Worm (Caenorhabditis elegans) whole organism, mixed stage, embryonic: ENCODE results near the gene bec-1.

Source experiments
- bed-3 ChIP-seq: fragments of 200-800 bp; sonication (Bioruptor generic); optimal IDR thresholded peaks from 3 replicates; lab custom pipeline; 2018; ENCODE audit warnings: mild to moderate bottlenecking, missing genetic modification characterization, moderate library complexity, missing compliant biosample characterization
- ceh-39 ChIP-seq: fragments of 150-350 bp; optimal IDR thresholded peaks from 2 replicates; lab custom pipeline; 2014; ENCODE audit warnings: missing biosample characterization, missing genetic modification characterization
- ceh-43 ChIP-seq: fragments of 200-800 bp; sonication (Bioruptor generic); optimal IDR thresholded peaks from 2 replicates; lab custom pipeline; 2018; ENCODE audit warnings: mild to moderate bottlenecking, missing genetic modification characterization, moderate library complexity, missing compliant biosample characterization
- drap-1 ChIP-seq: fragments of 200-800 bp; sonication (Bioruptor generic); optimal IDR thresholded peaks from 3 replicates; lab custom pipeline; 2018; ENCODE audit warnings: mild to moderate bottlenecking, missing genetic modification characterization, missing compliant biosample characterization
- elt-1 ChIP-seq: sonication (generic microtip); optimal IDR thresholded peaks from 2 replicates; lab custom pipeline; 2017; ENCODE audit warnings: missing genetic modification characterization, mild to moderate bottlenecking, missing compliant biosample characterization, antibody characterized with exemption, moderate library complexity, borderline replicate concordance; ENCODE audit not compliant: insufficient read depth
- elt-3 ChIP-seq: fragments of 150-350 bp; optimal IDR thresholded peaks from 2 replicates; lab custom pipeline; 2014; ENCODE audit warnings: missing biosample characterization, missing genetic modification characterization
- flh-1 ChIP-seq: fragments of 200-800 bp; sonication (Bioruptor generic); optimal IDR thresholded peaks from 2 replicates; lab custom pipeline; 2018; ENCODE audit warnings: mild to moderate bottlenecking, missing genetic modification characterization, moderate library complexity, missing compliant biosample characterization
- hlh-1 ChIP-seq: fragments of 150-350 bp; optimal IDR thresholded peaks from 2 replicates; lab custom pipeline; 2014; ENCODE audit warnings: missing biosample characterization, missing genetic modification reagents, missing genetic modification characterization
- lin-13 ChIP-seq: fragments of 150-350 bp; optimal IDR thresholded peaks from 2 replicates; lab custom pipeline; 2014; ENCODE audit warnings: missing biosample characterization, missing genetic modification characterization
- lsy-2 ChIP-seq: fragments of 150-350 bp; optimal IDR thresholded peaks from 2 replicates; lab custom pipeline; 2014; ENCODE audit warnings: missing biosample characterization, missing genetic modification characterization
- mls-2 ChIP-seq: sonication (generic microtip); optimal IDR thresholded peaks from 2 replicates; lab custom pipeline; 2016; ENCODE audit warnings: mild to moderate bottlenecking, missing genetic modification characterization, moderate library complexity, missing compliant biosample characterization
- nhr-12 ChIP-seq: fragments of 150-350 bp; optimal IDR thresholded peaks from 2 replicates; lab custom pipeline; 2014; ENCODE audit warnings: missing biosample characterization, missing genetic modification characterization
- nhr-2 ChIP-seq: fragments of 150-350 bp; optimal IDR thresholded peaks from 2 replicates; lab custom pipeline; 2014; ENCODE audit warnings: missing biosample characterization, missing genetic modification characterization
- nhr-237 ChIP-seq: fragments of 150-350 bp; optimal IDR thresholded peaks from 2 replicates; lab custom pipeline; 2014; ENCODE audit warnings: missing biosample characterization, missing genetic modification characterization
- nhr-28 ChIP-seq: fragments of 150-350 bp; optimal IDR thresholded peaks from 2 replicates; lab custom pipeline; 2014; ENCODE audit warnings: missing biosample characterization, missing genetic modification characterization
- nhr-76 ChIP-seq: sonication (generic microtip); optimal IDR thresholded peaks from 2 replicates; lab custom pipeline; 2017; ENCODE audit warnings: missing biosample characterization, missing genetic modification characterization
- pha-4 ChIP-seq: fragments of 150-350 bp; optimal IDR thresholded peaks from 2 replicates; lab custom pipeline; 2018; ENCODE audit warnings: missing biosample characterization, missing genetic modification reagents, missing genetic modification characterization
- sem-2 ChIP-seq: fragments of 200-800 bp; sonication (Bioruptor generic); optimal IDR thresholded peaks from 2 replicates; lab custom pipeline; 2018; ENCODE audit warnings: mild to moderate bottlenecking, missing genetic modification characterization, missing compliant biosample characterization
- sptf-1 ChIP-seq: sonication (generic microtip); optimal IDR thresholded peaks from 2 replicates; lab custom pipeline; 2017; ENCODE audit warnings: mild to moderate bottlenecking, missing genetic modification characterization, moderate library complexity, missing compliant biosample characterization
- tbx-8 ChIP-seq: fragments of 200-800 bp; sonication (Bioruptor generic); optimal IDR thresholded peaks from 2 replicates; lab custom pipeline; 2018; ENCODE audit warnings: mild to moderate bottlenecking, missing genetic modification characterization, moderate library complexity, missing compliant biosample characterization
- unc-120 ChIP-seq: sonication (generic microtip); optimal IDR thresholded peaks from 2 replicates; lab custom pipeline; 2017; ENCODE audit warnings: missing genetic modification characterization, missing compliant biosample characterization; ENCODE audit not compliant: poor library complexity, severe bottlenecking
- unc-39 ChIP-seq: fragments of 150-350 bp; optimal IDR thresholded peaks from 2 replicates; lab custom pipeline; 2014; ENCODE audit warnings: missing biosample characterization, missing genetic modification characterization
- unc-62 ChIP-seq: fragments of 150-350 bp; optimal IDR thresholded peaks from 2 replicates; lab custom pipeline; 2014; ENCODE audit warnings: missing biosample characterization, missing genetic modification reagents, missing genetic modification characterization
- zip-8 ChIP-seq: fragments of 150-350 bp; optimal IDR thresholded peaks from 2 replicates; lab custom pipeline; 2014; ENCODE audit warnings: missing biosample characterization, missing genetic modification characterization
- ztf-11 ChIP-seq: fragments of 150-350 bp; optimal IDR thresholded peaks from 2 replicates; lab custom pipeline; 2014; ENCODE audit warnings: missing biosample characterization, missing genetic modification characterization

The bec-1 gene

DNA sequence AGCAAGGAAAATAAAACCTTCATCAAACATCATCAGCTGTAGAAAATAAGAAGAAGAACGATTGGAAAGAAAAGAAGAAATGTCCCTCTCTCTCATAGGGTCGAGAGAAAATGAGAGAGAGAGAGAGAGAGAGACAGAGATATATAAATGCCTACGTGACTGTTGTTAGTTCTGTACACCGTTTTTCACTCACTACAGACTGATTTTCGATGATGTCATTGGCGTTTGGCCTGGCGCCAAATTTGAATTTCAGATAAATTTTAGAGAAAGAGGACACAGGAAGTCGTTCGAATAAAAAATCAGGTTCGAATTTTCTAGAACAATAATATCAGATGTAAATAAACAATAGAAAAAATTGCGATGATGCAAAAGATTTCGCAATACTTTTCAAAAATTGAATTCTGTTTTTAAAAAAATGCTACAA, 8.2 kb downstream of the bec-1 start:
- TF ChIP-seq sem-2 (GFP tag; lab: Kevin White, UChicago) (no peak), elt-3 (tag; lab: Kevin White, UChicago) (peak; percentile 16), unc-62 (GFP tag; lab: Kevin White, UChicago) (peak; percentile 47), nhr-237 (tag; lab: Kevin White, UChicago) (peak; percentile 86), nhr-28 (tag; lab: Kevin White, UChicago) (peak; percentile 67)
- TF ChIP-seq, all 35 proteins: peak for 4

DNA sequence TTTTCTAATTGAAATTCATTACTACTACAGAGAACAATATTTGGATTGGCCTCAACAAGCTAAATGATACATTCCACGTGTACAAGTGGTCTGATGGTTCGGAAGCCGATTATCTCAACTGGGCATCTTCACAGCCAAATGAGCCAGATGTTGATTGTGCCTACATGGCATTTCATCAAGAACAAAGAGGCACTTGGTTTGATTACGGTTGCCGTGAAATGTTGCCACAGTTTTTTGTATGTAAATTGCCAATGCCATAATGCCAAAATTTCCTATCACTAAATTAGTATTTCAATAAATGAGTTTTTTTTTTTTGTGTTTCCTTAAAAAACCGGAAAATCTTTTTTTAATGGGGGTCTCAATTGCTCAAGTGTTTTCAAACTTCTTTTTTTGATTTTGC, 9.5 kb downstream of the bec-1 start:
- TF ChIP-seq tbx-8, result no peak
- TF ChIP-seq drap-1 (GFP tag; lab: Kevin White, UChicago), result no peak
- no peak for TF ChIP-seq hlh-1
- TF ChIP-seq mls-2 (tag; lab: Kevin White, UChicago), result no peak
- no peak for TF ChIP-seq elt-1 (tag; lab: Kevin White, UChicago)
- TF ChIP-seq ceh-39 (tag; lab: Kevin White, UChicago), result no peak
- TF ChIP-seq sem-2 (GFP tag; lab: Kevin White, UChicago), result no peak
- TF ChIP-seq pha-4 (tag; lab: Kevin White, UChicago), result no peak
- no peak for TF ChIP-seq unc-120 (tag; lab: Kevin White, UChicago)
- no peak for TF ChIP-seq ztf-11
- TF ChIP-seq nhr-2 (tag; lab: Kevin White, UChicago), result no peak
- no peak for TF ChIP-seq unc-62 (GFP tag; lab: Kevin White, UChicago)

DNA sequence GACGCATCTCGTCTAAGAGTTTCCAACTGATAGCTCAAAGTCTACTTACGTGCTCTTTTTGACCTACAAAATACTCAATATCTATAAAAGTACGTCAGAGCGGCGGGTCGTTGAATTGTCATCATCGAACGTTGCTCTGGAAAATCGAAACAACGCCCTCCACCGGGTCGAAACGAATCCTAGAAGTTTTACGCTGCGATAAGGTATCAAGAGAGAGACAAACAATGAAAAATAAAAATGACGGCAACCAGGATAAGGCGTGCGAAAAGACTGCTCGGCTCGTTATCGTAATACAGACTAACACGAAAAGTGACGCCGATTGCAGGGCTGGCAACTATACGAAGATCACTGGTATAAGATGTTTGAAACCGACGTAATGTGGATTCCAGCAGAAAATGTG, 10.0 kb downstream of the bec-1 start:
- no peak for TF ChIP-seq lsy-2
- TF ChIP-seq elt-1 (tag; lab: Kevin White, UChicago), result no peak
- no peak for TF ChIP-seq pha-4 (tag; lab: Kevin White, UChicago)
- no peak for TF ChIP-seq zip-8 (tag; lab: Kevin White, UChicago)
- TF ChIP-seq nhr-12 (tag; lab: Kevin White, UChicago), result no peak
- TF ChIP-seq nhr-76 (tag; lab: Kevin White, UChicago), result no peak
- no peak for TF ChIP-seq flh-1 (GFP tag; lab: Kevin White, UChicago)
- no peak for TF ChIP-seq tbx-8

DNA sequence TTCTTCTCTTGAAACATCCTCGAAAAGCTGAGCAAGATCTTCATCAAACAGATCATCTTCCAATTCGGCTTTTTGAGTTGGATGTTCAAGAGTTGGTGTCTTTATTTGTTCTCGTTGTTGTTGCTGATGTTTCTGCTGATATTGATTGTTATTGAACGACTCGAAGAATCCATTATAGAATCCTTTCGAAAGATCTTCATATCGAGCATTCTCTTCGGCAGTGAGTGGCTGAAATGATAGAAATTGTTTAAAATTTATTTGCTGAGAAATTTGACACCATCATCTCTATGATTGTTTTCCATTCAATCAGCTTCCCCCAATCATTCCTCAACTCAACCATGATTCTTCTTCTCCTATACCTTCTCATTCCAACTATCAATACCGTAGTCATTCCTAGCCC, 10.6 kb downstream of the bec-1 start, which contains the start of gene clec-178:
clec-178 (plus strand) TSS at position 301 of the 400 bp plus-strand sequence.
- TF ChIP-seq lin-13 (tag; lab: Kevin White, UChicago) (no peak), zip-8 (tag; lab: Kevin White, UChicago) (no peak), bed-3 (no peak), flh-1 (GFP tag; lab: Kevin White, UChicago) (no peak), nhr-237 (tag; lab: Kevin White, UChicago) (no peak), unc-39 (tag; lab: Kevin White, UChicago) (no peak), ceh-43 (GFP tag; lab: Kevin White, UChicago) (no peak), nhr-28 (tag; lab: Kevin White, UChicago) (no peak), elt-1 (tag; lab: Kevin White, UChicago) (no peak), lsy-2 (no peak), mls-2 (tag; lab: Kevin White, UChicago) (no peak), hlh-1 (no peak)

DNA sequence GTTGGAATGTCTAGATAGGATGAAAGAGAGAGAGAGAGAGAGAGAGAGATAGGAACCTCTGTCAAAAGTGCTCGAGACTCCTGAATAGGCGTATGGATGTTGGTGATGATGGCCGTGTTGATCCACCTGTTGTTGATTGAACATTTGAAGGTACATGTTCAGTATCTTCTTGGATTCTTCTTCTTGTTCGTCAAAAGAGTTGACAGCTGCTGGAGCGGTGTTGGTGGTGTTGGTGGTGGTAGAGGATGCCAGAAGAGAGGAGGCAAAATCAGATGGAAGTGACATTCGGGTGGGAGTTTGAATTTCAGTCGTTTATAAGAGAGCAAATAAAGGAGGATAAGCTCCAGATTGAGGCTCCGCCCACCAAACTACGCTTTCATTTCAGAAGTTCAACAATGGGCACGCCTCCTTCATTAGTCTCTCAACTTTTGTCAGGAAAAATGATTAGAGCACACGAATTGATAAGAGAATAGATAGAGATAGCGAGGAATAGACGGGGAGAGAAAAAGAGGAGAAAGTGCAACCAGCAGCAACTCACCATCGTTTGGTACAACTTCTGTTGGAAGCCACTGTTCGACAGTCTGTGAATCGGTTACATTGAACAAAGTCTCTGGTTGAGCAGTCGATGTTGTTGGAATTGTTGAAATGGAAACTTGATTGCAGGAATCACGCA, 11.3 kb downstream of the bec-1 start:
- TF ChIP-seq mls-2 (tag; lab: Kevin White, UChicago) (no peak), sptf-1 (peak; percentile 22)

DNA sequence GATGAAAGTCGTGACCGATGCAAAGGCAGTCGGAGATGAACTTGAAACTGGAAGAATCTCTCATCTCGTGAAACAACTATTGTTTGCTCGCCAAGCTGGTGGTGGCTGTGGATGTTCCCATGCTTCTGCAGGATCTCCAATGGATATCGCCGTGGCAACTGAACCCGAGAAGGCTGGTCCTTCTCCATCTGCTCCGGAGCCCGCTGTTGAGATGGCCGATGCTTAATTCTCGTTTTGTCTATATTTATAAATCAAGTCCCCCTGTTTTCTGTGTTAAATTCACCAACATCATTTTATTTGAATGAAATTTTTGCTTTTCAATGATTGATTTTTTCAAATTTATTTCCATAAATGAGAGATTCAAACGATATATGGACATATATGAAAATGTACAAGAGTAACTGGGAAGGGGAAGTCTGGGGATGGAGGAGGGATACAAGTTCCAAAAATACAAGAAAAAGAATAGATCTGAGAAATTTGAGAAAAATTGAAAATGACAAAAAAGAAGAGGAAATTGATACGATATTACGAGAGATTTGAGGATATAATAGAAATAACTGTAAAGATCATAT, 13.4 kb downstream of the bec-1 start:
- TF ChIP-seq drap-1 (GFP tag; lab: Kevin White, UChicago), result no peak
- TF ChIP-seq nhr-237 (tag; lab: Kevin White, UChicago), result peak; percentile 18
